Worm (Caenorhabditis elegans): ENCODE measurements around the gene srbc-83.

Gene srbc-83

DNA sequence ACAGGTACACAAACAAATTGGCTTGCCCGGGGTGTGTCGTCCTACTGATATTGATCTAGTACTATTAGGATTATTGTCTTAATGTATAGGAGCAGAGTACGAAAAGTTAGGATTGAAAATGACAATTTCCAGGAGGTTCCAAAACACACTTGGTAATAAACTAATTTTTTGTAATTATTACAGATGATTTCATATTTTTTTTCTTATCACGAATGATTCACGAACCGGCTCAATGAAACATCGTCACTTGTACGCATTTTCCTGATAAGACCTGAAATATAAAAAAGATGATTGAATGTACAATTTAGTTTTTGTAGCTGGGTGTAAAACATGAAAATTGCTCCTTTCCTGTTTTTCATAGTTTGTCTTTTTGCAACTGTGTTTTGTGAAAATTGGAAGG lies 5.3 kb downstream of the srbc-83 start, which contains the start of the genes C31A11.13 and oac-6:
Gene C31A11.13, minus strand, starts transcription at position 113 of the 400 bp plus-strand sequence.
Gene oac-6, plus strand, starts transcription at position 279 of the 400 bp plus-strand sequence.
- TF ChIP-seq efl-1 (optimal IDR thresholded peaks at IDR 0.05) (no peak), efl-1 (GFP tag; optimal IDR thresholded peaks at IDR 0.05 in 1 of 2) (peak in 1 of 2 experiments; percentile 31), ceh-8 (GFP tag; optimal IDR thresholded peaks at IDR 0.05) (no peak), ztf-4 (tag; optimal IDR thresholded peaks at IDR 0.05) (no peak), isw-1 (GFP tag; IDR thresholded peaks at IDR 0.05) (no peak), blmp-1 (tag; optimal IDR thresholded peaks at IDR 0.05) (no peak), C34B4.2 (tag; optimal IDR thresholded peaks at IDR 0.05) (no peak), alr-1 (tag; optimal IDR thresholded peaks at IDR 0.05; ENCODE audit: borderline replicate concordance) (no peak), hlh-17 (GFP tag; optimal IDR thresholded peaks at IDR 0.05; ENCODE audit: borderline replicate concordance) (no peak), elt-2 (tag; optimal IDR thresholded peaks at IDR 0.05) (peak; percentile 43), egl-27 (tag; optimal IDR thresholded peaks at IDR 0.05) (no peak), ztf-11 (tag; optimal IDR thresholded peaks at IDR 0.05) (no peak), pqm-1 (tag; optimal IDR thresholded peaks at IDR 0.05) (no peak), skn-1 (tag; optimal IDR thresholded peaks at IDR 0.05) (no peak)

DNA sequence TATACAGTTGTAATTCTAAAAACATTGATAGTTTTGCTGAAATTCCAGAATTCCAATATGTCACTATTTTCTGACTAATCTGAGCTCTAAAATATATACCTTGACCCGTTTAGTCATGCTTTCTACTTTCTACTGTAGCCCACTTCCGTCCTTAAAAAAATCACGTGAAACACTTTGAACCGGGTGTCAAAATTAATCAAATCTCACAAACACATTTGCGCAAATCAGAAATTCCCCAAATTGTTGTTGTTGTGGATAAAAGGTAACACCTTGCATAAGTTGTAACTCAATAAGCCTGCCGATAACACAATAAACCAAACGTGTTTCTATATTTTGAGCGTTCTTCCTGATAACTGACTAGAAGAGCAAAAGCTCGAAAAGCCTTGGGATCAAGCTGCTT lies 10.1 kb downstream of the srbc-83 start, which contains the start of gene srxa-7:
Gene srxa-7, plus strand, starts transcription at position 301 of the 400 bp plus-strand sequence.
- no peak for TF ChIP-seq pag-3 (tag; optimal IDR thresholded peaks at IDR 0.05; ENCODE audit: borderline replicate concordance, insufficient read depth)
- TF ChIP-seq Y116A8C.19 (tag; optimal IDR thresholded peaks at IDR 0.05; ENCODE audit: borderline replicate concordance) = no peak
- no peak for TF ChIP-seq lsy-2 (tag; optimal IDR thresholded peaks at IDR 0.05)
- no peak for TF ChIP-seq nhr-47 (tag; optimal IDR thresholded peaks at IDR 0.05)
- TF ChIP-seq hpl-2 (GFP tag; optimal IDR thresholded peaks at IDR 0.05) = no peak
- TF ChIP-seq efl-1 (optimal IDR thresholded peaks at IDR 0.05) = no peak
- TF ChIP-seq efl-1 (GFP tag; optimal IDR thresholded peaks at IDR 0.05 in 1 of 2) = no peak
- no peak for TF ChIP-seq efl-3 (GFP tag; optimal IDR thresholded peaks at IDR 0.05)
- TF ChIP-seq unc-98 (GFP tag; IDR thresholded peaks at IDR 0.05) = no peak
- TF ChIP-seq egl-27 (tag; optimal IDR thresholded peaks at IDR 0.05) = no peak

DNA sequence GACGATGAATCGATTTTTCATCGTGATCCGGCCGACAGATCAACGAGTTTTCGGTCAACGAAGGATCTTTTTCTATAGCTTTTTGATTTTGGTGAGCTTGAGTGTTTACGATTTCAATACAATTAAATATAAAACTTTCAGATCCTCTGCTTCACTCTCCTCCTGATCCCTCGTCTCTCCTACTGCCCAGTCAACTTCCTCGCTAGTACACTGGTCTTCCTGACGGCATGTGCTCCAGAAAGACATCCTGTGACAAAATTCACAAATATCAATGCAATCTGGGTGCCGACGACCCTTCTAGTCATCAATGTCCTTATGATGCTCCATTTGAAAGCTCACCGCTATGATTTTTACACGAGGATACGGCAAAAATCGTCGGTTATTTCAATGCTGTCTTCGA lies 11.2 kb downstream of the srbc-83 start:
- TF ChIP-seq grh-1 (GFP tag; IDR thresholded peaks at IDR 0.05) (no peak), hpl-2 (GFP tag; optimal IDR thresholded peaks at IDR 0.05) (no peak), xbp-1 (tag; optimal IDR thresholded peaks at IDR 0.05) (no peak), pag-3 (tag; optimal IDR thresholded peaks at IDR 0.05; ENCODE audit: borderline replicate concordance, insufficient read depth) (no peak), nhr-76 (tag; optimal IDR thresholded peaks at IDR 0.05) (no peak), blmp-1 (tag; optimal IDR thresholded peaks at IDR 0.05) (no peak), tlp-1 (tag; optimal IDR thresholded peaks at IDR 0.05) (no peak), nhr-90 (tag; optimal IDR thresholded peaks at IDR 0.05; ENCODE audit: poor library complexity) (no peak), sox-4 (tag; optimal IDR thresholded peaks at IDR 0.05) (no peak), lin-15B (tag; optimal IDR thresholded peaks at IDR 0.05) (no peak), elt-3 (tag; optimal IDR thresholded peaks at IDR 0.05) (no peak), mab-9 (GFP tag; IDR thresholded peaks at IDR 0.05) (no peak), C34B4.2 (tag; optimal IDR thresholded peaks at IDR 0.05) (no peak), C04F5.9 (tag; optimal IDR thresholded peaks at IDR 0.05) (no peak), fos-1 (tag; optimal IDR thresholded peaks at IDR 0.05) (no peak)

DNA sequence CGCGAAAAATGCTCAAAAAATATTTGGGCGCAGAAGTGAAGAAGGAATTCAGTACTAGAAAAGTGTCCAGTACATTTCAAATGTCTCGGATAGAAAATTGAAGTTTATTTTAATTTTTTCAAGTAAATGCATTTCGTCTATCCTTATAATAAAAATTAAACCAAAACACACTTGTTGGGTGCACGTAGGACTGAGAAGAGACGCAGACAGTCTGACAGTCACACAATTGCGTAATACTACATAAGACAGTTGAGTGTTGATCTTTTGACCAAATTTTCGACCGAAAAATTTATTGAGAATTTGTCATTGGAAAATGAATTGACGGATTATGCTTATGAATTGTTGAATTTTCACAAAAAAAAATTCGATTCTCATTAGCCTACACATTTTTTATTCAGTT lies 12.4 kb downstream of the srbc-83 start, which contains the start of gene oac-7:
Gene oac-7, plus strand, starts transcription at position 283 of the 400 bp plus-strand sequence.
- TF ChIP-seq elt-2 (tag; optimal IDR thresholded peaks at IDR 0.05) (no peak), ceh-88 (GFP tag; IDR thresholded peaks at IDR 0.05) (no peak), nhr-19 (GFP tag; conservative IDR thresholded peaks at IDR 0.05) (no peak), mab-9 (GFP tag; IDR thresholded peaks at IDR 0.05) (no peak), mdl-1 (tag; optimal IDR thresholded peaks at IDR 0.05) (no peak), sptf-1 (tag; optimal IDR thresholded peaks at IDR 0.05) (no peak), hlh-17 (GFP tag; optimal IDR thresholded peaks at IDR 0.05; ENCODE audit: borderline replicate concordance) (no peak), pag-3 (tag; optimal IDR thresholded peaks at IDR 0.05; ENCODE audit: borderline replicate concordance, insufficient read depth) (no peak), isw-1 (GFP tag; IDR thresholded peaks at IDR 0.05) (no peak), unc-130 (tag; optimal IDR thresholded peaks at IDR 0.05) (no peak), hpl-2 (GFP tag; optimal IDR thresholded peaks at IDR 0.05) (no peak), unc-98 (GFP tag; IDR thresholded peaks at IDR 0.05) (no peak), blmp-1 (tag; optimal IDR thresholded peaks at IDR 0.05) (peak; percentile 4), swsn-7 (tag; optimal IDR thresholded peaks at IDR 0.05) (no peak), lin-15B (tag; optimal IDR thresholded peaks at IDR 0.05) (no peak), elt-3 (tag; optimal IDR thresholded peaks at IDR 0.05) (no peak), efl-1 (optimal IDR thresholded peaks at IDR 0.05) (peak in 1 of 2 experiments; percentile 13), efl-1 (GFP tag; optimal IDR thresholded peaks at IDR 0.05 in 1 of 2) (no peak), Y116A8C.19 (tag; optimal IDR thresholded peaks at IDR 0.05; ENCODE audit: borderline replicate concordance) (no peak), nhr-85 (tag) (peak; percentile 45), zip-4 (GFP tag; optimal IDR thresholded peaks at IDR 0.05) (no peak), nhr-11 (tag; optimal IDR thresholded peaks at IDR 0.05) (no peak), lsy-2 (tag; optimal IDR thresholded peaks at IDR 0.05) (no peak), nhr-71 (tag; optimal IDR thresholded peaks at IDR 0.05) (peak; percentile 66), snpc-4 (tag; optimal IDR thresholded peaks at IDR 0.05) (no peak), aha-1 (tag; optimal IDR thresholded peaks at IDR 0.05) (no peak)
